Worm (Caenorhabditis elegans) whole organism, early embryonic: ENCODE results near the gene rnf-5.

Source experiments
- B0310.2 ChIP-seq: sonication (generic microtip); optimal IDR thresholded peaks from 2 replicates; lab custom pipeline; 2016; ENCODE audit warnings: mild to moderate bottlenecking, missing genetic modification characterization, missing compliant biosample characterization
- F13C5.2 ChIP-seq: sonication (generic microtip); optimal IDR thresholded peaks from 2 replicates; lab custom pipeline; 2017; ENCODE audit warnings: mild to moderate bottlenecking, missing genetic modification characterization, inconsistent platforms, missing compliant biosample characterization
- aly-1 ChIP-seq: sonication (generic microtip); optimal IDR thresholded peaks from 2 replicates; lab custom pipeline; 2016; ENCODE audit warnings: missing genetic modification characterization, missing compliant biosample characterization
- ama-1 ChIP-seq: fragments of 150-350 bp; optimal IDR thresholded peaks from 2 replicates; lab custom pipeline; 2014
- ceh-13 ChIP-seq: fragments of 200-800 bp; sonication (Bioruptor generic); optimal IDR thresholded peaks from 2 replicates; lab custom pipeline; 2018; ENCODE audit warnings: mild to moderate bottlenecking, missing genetic modification characterization, missing compliant biosample characterization
- ceh-36 ChIP-seq: sonication (generic microtip); optimal IDR thresholded peaks from 2 replicates; lab custom pipeline; 2016; ENCODE audit warnings: missing genetic modification characterization, inconsistent platforms, missing compliant biosample characterization
- ets-7 ChIP-seq: sonication (generic microtip); optimal IDR thresholded peaks from 2 replicates; lab custom pipeline; 2016; ENCODE audit warnings: missing genotype, missing genetic modification characterization, missing compliant biosample characterization
- flt-1 ChIP-seq: fragments of 200-800 bp; sonication (Bioruptor generic); IDR thresholded peaks from 2 replicates; pipeline ENCODE4 v1.3.6; 2022; ENCODE audit warnings: missing genetic modification characterization, missing compliant biosample characterization
- hmbx-1 ChIP-seq: sonication (generic microtip); optimal IDR thresholded peaks from 2 replicates; lab custom pipeline; 2016; ENCODE audit warnings: mild to moderate bottlenecking, missing genetic modification characterization, missing compliant biosample characterization
- hmg-4 ChIP-seq: fragments of 200-800 bp; sonication (Bioruptor generic); optimal IDR thresholded peaks from 2 replicates; lab custom pipeline; 2018; ENCODE audit warnings: mild to moderate bottlenecking, missing genetic modification characterization, missing compliant biosample characterization
- hnd-1 ChIP-seq: sonication (generic microtip); optimal IDR thresholded peaks from 2 replicates; lab custom pipeline; 2016; ENCODE audit warnings: missing genetic modification characterization, missing compliant biosample characterization
- pes-1 ChIP-seq: fragments of 200-800 bp; sonication (Bioruptor generic); IDR thresholded peaks from 2 replicates; pipeline ENCODE4 v1.3.6; 2022; ENCODE audit warnings: missing genetic modification reagents, missing genetic modification characterization, missing compliant biosample characterization
- scrt-1 ChIP-seq: fragments of 200-800 bp; sonication (Bioruptor generic); IDR thresholded peaks from 2 replicates; pipeline ENCODE4 v1.3.6; 2022; ENCODE audit warnings: missing genetic modification characterization, missing compliant biosample characterization
- sea-1 ChIP-seq: fragments of 200-800 bp; sonication (Bioruptor generic); conservative IDR thresholded peaks from 2 replicates; pipeline ENCODE4 v1.3.6; 2022; ENCODE audit warnings: missing genetic modification characterization, missing compliant biosample characterization
- tbx-11 ChIP-seq: fragments of 200-800 bp; sonication (Bioruptor generic); IDR thresholded peaks from 2 replicates; pipeline ENCODE4 v1.3.6; 2022; ENCODE audit warnings: missing genetic modification characterization, missing compliant biosample characterization
- tbx-37 ChIP-seq: fragments of 200-800 bp; sonication (Bioruptor generic); conservative IDR thresholded peaks from 2 replicates; pipeline ENCODE4 v1.3.6; 2022; ENCODE audit warnings: missing genetic modification reagents, missing genetic modification characterization, missing compliant biosample characterization
- tra-4 ChIP-seq: sonication (generic microtip); optimal IDR thresholded peaks from 2 replicates; lab custom pipeline; 2017; ENCODE audit warnings: missing genetic modification characterization, missing compliant biosample characterization

rnf-5 gene

DNA sequence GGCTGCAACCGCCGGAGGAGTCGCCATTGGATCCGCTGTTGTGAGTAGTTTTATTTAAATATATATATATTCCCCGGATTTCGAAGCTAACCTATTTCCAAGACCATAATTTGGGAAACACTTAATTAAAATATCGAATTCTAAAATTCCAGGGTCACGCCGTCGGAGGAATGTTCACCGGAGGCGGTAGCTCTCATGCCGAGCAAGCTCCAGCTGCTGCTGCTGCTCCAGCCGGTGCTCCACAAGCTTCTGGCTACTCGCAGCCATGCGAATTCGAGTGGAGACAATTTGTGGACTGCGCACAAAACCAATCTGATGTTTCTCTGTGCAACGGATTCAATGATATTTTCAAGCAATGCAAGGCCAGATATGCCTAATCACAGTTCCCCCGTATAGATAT, 14.3 kb downstream of the rnf-5 start:
- TF ChIP-seq ama-1 (no peak), pes-1 (no peak), flt-1 (GFP tag; lab: Robert Waterston, UW) (no peak), tbx-37 (GFP tag; lab: Robert Waterston, UW) (no peak)

DNA sequence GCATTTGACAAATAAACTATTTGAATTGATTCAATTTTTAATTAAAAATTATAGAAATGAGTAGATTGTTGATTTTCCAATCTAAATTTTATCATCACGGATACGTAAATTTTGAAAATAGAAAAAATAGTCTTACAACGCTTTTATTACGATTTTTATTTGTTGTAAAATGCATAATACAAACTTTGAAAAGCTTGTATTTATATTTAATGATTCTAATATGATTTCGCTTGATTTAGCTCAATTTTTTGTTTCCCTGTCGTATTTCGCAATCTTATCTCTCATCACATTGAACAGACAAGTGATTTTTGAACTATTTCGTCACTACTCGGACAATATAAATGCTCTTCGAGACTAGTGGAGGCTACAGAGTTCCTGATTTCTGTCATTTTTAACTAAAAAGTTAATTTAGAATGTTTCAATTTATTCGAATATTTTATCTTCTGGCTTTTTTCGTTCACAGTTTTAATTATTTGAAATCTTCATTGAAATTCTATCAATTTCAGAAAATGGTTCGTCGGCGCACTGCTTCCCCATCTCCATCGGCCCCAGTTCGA, 15.0 kb downstream of the rnf-5 start, which contains the start of the genes wht-3 and har-1:
Gene wht-3 (minus strand): TSS at position 51 of the 557 bp plus-strand sequence.
Gene har-1 (plus strand): TSS at position 507 of the 557 bp plus-strand sequence.
- no peak for TF ChIP-seq tbx-37 (GFP tag; lab: Robert Waterston, UW)
- TF ChIP-seq hmbx-1 (tag; lab: Kevin White, UChicago) = no peak
- no peak for TF ChIP-seq ets-7
- TF ChIP-seq sea-1 (GFP tag; lab: Robert Waterston, UW) = no peak
- no peak for TF ChIP-seq tra-4 (tag; lab: Kevin White, UChicago)
- TF ChIP-seq tbx-11 (GFP tag; lab: Robert Waterston, UW) = no peak
- no peak for TF ChIP-seq flt-1 (GFP tag; lab: Robert Waterston, UW)
- TF ChIP-seq ceh-36 (tag; lab: Kevin White, UChicago) = no peak
- no peak for TF ChIP-seq hmg-4 (GFP tag; lab: Kevin White, UChicago)
- TF ChIP-seq ama-1 = no peak
- TF ChIP-seq ceh-13 (GFP tag; lab: Kevin White, UChicago) = no peak
- TF ChIP-seq pes-1 = no peak
- TF ChIP-seq scrt-1 = no peak

DNA sequence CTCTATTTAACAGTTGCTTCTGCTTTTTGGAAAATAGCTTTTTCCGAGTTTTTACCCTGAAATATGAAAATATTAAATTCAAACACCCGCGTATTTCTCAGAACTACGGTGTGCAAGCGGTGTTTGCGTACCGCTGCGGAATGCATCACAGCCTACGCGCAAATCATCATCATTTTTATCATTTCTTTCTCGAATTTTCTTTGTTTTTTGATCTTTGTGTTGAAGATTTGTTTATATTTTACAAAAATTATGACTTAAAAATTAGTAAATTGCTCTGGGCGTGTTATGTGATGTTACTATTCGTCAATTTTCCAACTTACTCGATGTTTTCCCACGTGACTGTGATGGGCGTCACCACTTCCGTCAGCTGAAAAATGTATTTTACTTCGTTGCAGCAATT, 15.7 kb downstream of the rnf-5 start:
- TF ChIP-seq ceh-36 (tag; lab: Kevin White, UChicago) = no peak
- no peak for TF ChIP-seq hmg-4 (GFP tag; lab: Kevin White, UChicago)
- peak; percentile 64 for TF ChIP-seq F13C5.2 (tag; lab: Kevin White, UChicago)
- TF ChIP-seq aly-1 (tag; lab: Kevin White, UChicago) = no peak

DNA sequence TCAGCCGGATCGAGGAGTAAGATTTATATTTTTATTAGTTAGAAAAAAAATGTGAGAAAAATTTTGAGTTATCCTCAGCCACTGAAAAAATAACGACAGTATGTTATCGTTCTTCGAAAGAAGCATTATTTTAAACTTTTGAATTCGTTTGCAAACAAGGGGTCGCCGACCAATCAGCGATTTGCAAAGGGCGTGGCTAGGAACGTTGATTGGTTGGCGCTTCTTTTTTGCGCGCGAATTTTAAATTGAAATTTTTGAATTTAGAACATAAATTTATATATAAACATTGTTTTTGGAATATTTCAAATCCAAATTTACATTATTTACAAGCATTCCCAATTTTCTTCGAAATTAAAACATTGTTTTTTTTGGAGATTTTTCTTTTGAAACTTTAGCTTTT, 23.5 kb downstream of the rnf-5 start:
- no peak for TF ChIP-seq ets-7
- TF ChIP-seq pes-1 = no peak
- TF ChIP-seq tra-4 (tag; lab: Kevin White, UChicago) = no peak
- no peak for TF ChIP-seq hmg-4 (GFP tag; lab: Kevin White, UChicago)
- no peak for TF ChIP-seq B0310.2 (tag; lab: Kevin White, UChicago)
- no peak for TF ChIP-seq ceh-13 (GFP tag; lab: Kevin White, UChicago)
- no peak for TF ChIP-seq tbx-37 (GFP tag; lab: Robert Waterston, UW)
- no peak for TF ChIP-seq scrt-1
- TF ChIP-seq hmbx-1 (tag; lab: Kevin White, UChicago) = no peak

DNA sequence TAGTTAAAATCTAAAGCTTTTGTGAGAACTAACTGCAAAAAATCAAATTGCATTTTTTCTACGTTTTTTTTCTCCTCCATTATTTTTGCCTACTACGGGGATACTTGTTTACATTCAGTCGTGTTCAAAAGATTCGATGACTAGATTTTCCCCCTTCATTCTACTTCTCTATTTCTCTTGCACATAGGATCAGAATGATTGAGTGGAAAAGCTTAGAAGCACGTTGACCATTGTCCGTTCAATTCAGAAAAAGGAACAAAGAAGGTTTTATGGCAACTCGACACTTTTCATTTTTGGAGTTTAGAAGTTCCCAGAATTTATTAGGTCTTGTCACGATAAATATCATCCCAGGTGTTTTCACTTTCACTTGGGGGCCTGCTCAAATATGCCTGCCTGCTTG, 29.5 kb downstream of the rnf-5 start:
- TF ChIP-seq scrt-1 (no peak), ceh-36 (tag; lab: Kevin White, UChicago) (no peak), sea-1 (GFP tag; lab: Robert Waterston, UW) (no peak), tra-4 (tag; lab: Kevin White, UChicago) (no peak)

DNA sequence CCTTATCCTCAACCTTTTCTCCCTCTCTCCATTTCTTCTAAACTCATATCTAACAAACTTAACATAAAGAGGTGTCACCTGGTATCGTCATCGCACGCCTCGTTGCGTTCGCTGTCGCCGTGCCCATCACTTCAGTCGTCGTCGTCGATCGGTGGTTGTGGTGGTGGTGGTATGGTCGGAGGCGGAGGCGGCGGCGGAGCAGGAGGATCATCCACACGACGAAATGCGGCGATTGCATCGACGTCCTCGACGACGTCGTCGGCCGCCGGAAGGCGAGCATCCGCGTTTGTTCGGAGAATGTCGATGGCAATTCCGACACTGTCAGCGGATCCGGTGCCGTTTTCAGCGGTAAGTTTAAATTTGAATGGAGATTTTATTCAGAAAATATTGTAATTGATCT, 32.6 kb downstream of the rnf-5 start:
- no peak for TF ChIP-seq ceh-36 (tag; lab: Kevin White, UChicago)

DNA sequence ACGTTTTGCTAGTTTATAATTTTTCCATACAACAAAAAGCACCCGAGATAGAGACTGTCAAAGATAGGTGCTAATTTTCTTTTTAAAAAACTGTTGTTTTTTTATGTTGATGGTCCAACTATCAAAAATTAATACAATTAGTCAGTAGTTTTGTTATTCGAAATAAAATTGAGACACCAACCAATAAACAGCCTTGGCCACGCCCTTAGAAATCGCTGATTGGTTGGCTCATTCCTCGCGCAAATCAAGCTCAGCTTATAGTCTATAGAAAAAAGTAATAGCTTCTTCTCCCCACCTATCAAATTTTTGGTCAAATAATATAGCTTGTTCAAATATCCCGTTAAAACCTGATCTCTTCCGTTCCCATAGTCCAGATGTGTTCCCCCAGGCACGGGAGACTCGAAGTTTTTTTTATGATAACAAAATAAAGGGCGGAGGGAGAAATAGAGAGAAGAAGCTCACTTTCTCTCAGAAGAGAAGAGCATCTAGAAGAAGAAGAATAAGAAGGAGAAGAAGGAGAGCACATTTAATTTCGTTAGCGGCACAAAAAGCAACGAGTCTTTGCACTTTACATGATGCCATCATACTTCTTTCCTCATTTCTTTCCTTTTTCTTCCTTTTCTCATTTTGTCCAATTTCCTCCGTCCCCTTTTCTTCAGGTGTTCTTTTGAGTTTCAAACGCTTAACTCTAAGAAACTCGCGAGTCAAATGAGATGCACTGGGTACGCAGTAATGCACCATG, 34.7 kb downstream of the rnf-5 start:
- TF ChIP-seq aly-1 (tag; lab: Kevin White, UChicago) = no peak
- TF ChIP-seq pes-1 = no peak
- TF ChIP-seq flt-1 (GFP tag; lab: Robert Waterston, UW) = no peak
- TF ChIP-seq F13C5.2 (tag; lab: Kevin White, UChicago) = no peak
- TF ChIP-seq scrt-1 = no peak
- TF ChIP-seq hmg-4 (GFP tag; lab: Kevin White, UChicago) = no peak
- no peak for TF ChIP-seq tbx-37 (GFP tag; lab: Robert Waterston, UW)
- TF ChIP-seq ceh-13 (GFP tag; lab: Kevin White, UChicago) = no peak
- no peak for TF ChIP-seq hnd-1
- no peak for TF ChIP-seq B0310.2 (tag; lab: Kevin White, UChicago)
- TF ChIP-seq tbx-11 (GFP tag; lab: Robert Waterston, UW) = no peak
- TF ChIP-seq hmbx-1 (tag; lab: Kevin White, UChicago) = no peak
- TF ChIP-seq ets-7 = no peak
- TF ChIP-seq tra-4 (tag; lab: Kevin White, UChicago) = no peak
- no peak for TF ChIP-seq sea-1 (GFP tag; lab: Robert Waterston, UW)
- no peak for TF ChIP-seq ama-1
- no peak for TF ChIP-seq ceh-36 (tag; lab: Kevin White, UChicago)

DNA sequence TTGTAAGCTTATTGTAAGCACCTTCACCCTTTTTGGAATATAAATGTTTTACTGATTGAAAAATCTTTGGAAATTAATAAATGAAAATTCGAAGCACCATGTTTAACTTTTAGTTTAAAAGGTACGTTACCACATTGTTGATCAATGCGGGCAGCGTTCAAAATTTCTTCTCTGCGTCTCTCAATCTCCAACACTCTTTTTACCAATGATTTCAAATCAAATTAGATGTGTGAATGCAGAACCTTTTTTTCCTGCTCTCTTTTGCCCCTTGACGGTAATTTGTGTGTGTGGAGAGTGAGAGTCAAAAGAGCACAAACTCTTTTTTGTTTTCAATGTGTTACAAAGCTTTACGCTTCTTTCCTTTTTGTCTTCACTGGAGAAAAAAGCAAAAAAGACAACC, 42.7 kb downstream of the rnf-5 start:
- TF ChIP-seq hmg-4 (GFP tag; lab: Kevin White, UChicago) (no peak), B0310.2 (tag; lab: Kevin White, UChicago) (no peak), pes-1 (no peak), flt-1 (GFP tag; lab: Robert Waterston, UW) (no peak), aly-1 (tag; lab: Kevin White, UChicago) (no peak), ceh-36 (tag; lab: Kevin White, UChicago) (no peak), hnd-1 (no peak), F13C5.2 (tag; lab: Kevin White, UChicago) (no peak), tbx-37 (GFP tag; lab: Robert Waterston, UW) (no peak), scrt-1 (no peak), tra-4 (tag; lab: Kevin White, UChicago) (no peak)
